Worm (Caenorhabditis elegans): ENCODE results near the gene dmsr-10.

The dmsr-10 gene

DNA sequence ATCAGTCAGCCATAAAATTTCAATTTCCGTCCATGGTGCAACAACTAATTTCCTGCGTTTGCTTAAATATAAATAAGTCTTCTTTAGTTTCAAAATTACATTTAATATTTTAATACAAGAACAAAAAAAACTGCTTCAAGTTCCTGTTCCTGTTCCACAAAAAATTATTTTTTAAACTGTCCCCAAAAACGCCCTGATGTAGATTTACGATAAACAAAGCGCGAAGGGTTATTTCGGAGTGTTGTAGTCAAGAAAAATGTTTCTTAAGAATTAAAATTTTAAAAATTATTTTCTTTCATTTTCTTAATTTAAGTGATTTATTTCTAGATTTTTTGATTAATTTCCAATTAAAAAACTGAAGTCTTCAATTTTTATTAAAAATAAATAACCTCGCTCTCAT is 36.8 kb upstream of the dmsr-10 start, which contains the start of gene T15B7.15 (continued):
- TF ChIP-seq rnt-1 (tag; optimal IDR thresholded peaks at IDR 0.05) (peak; percentile 30), tlp-1 (tag; optimal IDR thresholded peaks at IDR 0.05) (no peak), efl-1 (optimal IDR thresholded peaks at IDR 0.05) (peak; percentile 32 to 83), efl-1 (GFP tag; optimal IDR thresholded peaks at IDR 0.05 in 1 of 2) (peak; percentile 84 to 97), elt-3 (tag; optimal IDR thresholded peaks at IDR 0.05) (peak in 1 of 6 experiments; percentile 1), ets-5 (GFP tag; IDR thresholded peaks at IDR 0.05) (no peak), tbx-2 (tag; optimal IDR thresholded peaks at IDR 0.05) (peak; percentile 18), aly-2 (tag; optimal IDR thresholded peaks at IDR 0.05) (no peak), nhr-19 (GFP tag; conservative IDR thresholded peaks at IDR 0.05) (peak; percentile 44), nhr-20 (tag; optimal IDR thresholded peaks at IDR 0.05) (peak; percentile 21), fos-1 (tag; optimal IDR thresholded peaks at IDR 0.05) (no peak), alr-1 (tag; optimal IDR thresholded peaks at IDR 0.05; ENCODE audit: borderline replicate concordance) (no peak), nhr-77 (tag; optimal IDR thresholded peaks at IDR 0.05) (no peak), mef-2 (tag; optimal IDR thresholded peaks at IDR 0.05) (no peak), pag-3 (tag; optimal IDR thresholded peaks at IDR 0.05; ENCODE audit: borderline replicate concordance, insufficient read depth) (no peak), blmp-1 (tag; optimal IDR thresholded peaks at IDR 0.05) (peak; percentile 19), zag-1 (tag; optimal IDR thresholded peaks at IDR 0.05) (no peak), C34B4.2 (tag; optimal IDR thresholded peaks at IDR 0.05) (no peak), lin-15B (tag; optimal IDR thresholded peaks at IDR 0.05) (peak; percentile 51), ceh-90 (tag; optimal IDR thresholded peaks at IDR 0.05) (no peak), sptf-1 (tag; optimal IDR thresholded peaks at IDR 0.05) (no peak), dsc-1 (tag; optimal IDR thresholded peaks at IDR 0.05) (peak; percentile 21), nhr-47 (tag; optimal IDR thresholded peaks at IDR 0.05) (peak; percentile 53), ceh-63 (GFP tag; optimal IDR thresholded peaks at IDR 0.05) (no peak), fkh-8 (tag; optimal IDR thresholded peaks at IDR 0.05) (no peak), elt-2 (tag; optimal IDR thresholded peaks at IDR 0.05) (no peak), nhr-90 (tag; optimal IDR thresholded peaks at IDR 0.05; ENCODE audit: poor library complexity) (no peak), xbp-1 (tag; optimal IDR thresholded peaks at IDR 0.05) (peak; percentile 20), unc-86 (tag; optimal IDR thresholded peaks at IDR 0.05) (no peak)

- TF ChIP-seq sox-4 (tag; optimal IDR thresholded peaks at IDR 0.05): no peak
- no peak for TF ChIP-seq fos-1 (tag; optimal IDR thresholded peaks at IDR 0.05)
- no peak for TF ChIP-seq unc-30 (tag; optimal IDR thresholded peaks at IDR 0.05)
- no peak for TF ChIP-seq egl-27 (tag; optimal IDR thresholded peaks at IDR 0.05)
- no peak for TF ChIP-seq elt-2 (tag; optimal IDR thresholded peaks at IDR 0.05)
Measured at ce11 chrV:6836036-6836435, 34.3 kb upstream of the dmsr-10 start.

- TF ChIP-seq alr-1 (tag; optimal IDR thresholded peaks at IDR 0.05; ENCODE audit: borderline replicate concordance) (no peak), efl-1 (optimal IDR thresholded peaks at IDR 0.05) (no peak), efl-1 (GFP tag; optimal IDR thresholded peaks at IDR 0.05 in 1 of 2) (peak in 1 of 2 experiments; percentile 46)
Measured at ce11 chrV:6835242-6835641, 33.5 kb upstream of the dmsr-10 start, which contains the start of the genes T15B7.14 and col-143. T15B7.14 (minus strand) TSS chrV:6835342. col-143 (plus strand) TSS chrV:6835635.

- TF ChIP-seq pax-3 (tag; optimal IDR thresholded peaks at IDR 0.05) (no peak), zip-4 (GFP tag; optimal IDR thresholded peaks at IDR 0.05) (no peak), unc-30 (tag; optimal IDR thresholded peaks at IDR 0.05) (no peak)
Measured at ce11 chrV:6831539-6831938, 29.8 kb upstream of the dmsr-10 start.

DNA sequence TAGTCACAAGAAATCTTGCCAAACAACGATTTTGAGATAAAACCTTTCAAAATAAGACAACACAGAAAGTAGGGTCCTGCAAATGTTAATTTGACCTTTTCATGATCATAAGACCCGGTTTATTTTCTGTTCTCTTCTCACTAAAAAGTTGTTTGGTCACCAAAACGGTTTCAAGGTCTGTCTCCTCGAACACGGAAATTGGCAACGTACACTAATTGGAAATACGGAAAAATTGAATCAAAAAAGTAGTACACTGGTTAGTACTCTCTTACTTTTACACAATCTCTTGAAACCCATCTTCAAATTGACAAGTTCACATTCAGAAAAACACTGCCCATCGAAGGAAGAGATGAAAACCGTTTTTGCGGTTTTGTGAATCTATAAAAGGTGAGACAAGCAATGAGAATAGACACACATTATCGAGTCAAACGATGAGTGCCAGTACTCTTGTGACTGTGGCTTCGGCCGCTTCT is 29.0 kb upstream of the dmsr-10 start, which contains the start of gene col-142:
Gene col-142 (plus strand): TSS at position 423 of the 473 bp plus-strand sequence.
- peak; percentile 84 for TF ChIP-seq nhr-85 (tag)
- TF ChIP-seq lin-14 (GFP tag; optimal IDR thresholded peaks at IDR 0.05): peak; percentile 64
- no peak for TF ChIP-seq ceh-8 (GFP tag; optimal IDR thresholded peaks at IDR 0.05)
